Fruit fly (Drosophila melanogaster): ENCODE measurements around the gene CG31145.

CG31145 gene

DNA sequence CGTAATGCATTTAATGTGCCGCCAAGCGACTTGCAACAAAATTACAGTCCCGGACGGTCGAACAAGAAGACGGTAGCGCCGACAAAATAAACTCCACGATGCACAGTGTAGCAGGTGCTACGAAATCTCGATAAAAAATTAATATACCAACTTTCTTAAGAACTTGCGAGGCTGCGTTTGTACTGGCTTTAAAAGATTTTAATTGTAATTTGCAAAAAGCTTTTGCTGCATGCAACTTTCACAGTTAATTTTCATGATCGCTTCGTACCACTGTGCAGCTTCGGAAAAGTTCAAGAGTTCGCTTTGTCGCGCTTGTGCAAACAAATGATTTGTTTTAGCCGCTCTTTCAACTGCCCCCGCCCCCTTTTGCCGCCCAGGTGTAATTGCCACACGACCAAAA, 23.3 kb downstream of the CG31145 start (continued):
- TF ChIP-seq da (GFP tag; optimal IDR thresholded peaks at IDR 0.05) (no peak), rib (GFP tag; IDR thresholded peaks at IDR 0.05) (no peak), chn (GFP tag; optimal IDR thresholded peaks at IDR 0.05) (peak; percentile 75), CG8089 (GFP tag; optimal IDR thresholded peaks at IDR 0.05) (peak; percentile 61), Hr51 (GFP tag; optimal IDR thresholded peaks at IDR 0.05) (peak in 1 of 2 experiments; percentile 78), Atf6 (GFP tag; IDR thresholded peaks at IDR 0.05) (peak; percentile 54; the same call in 1 of the 2 replicates), BEAF-32 (GFP tag; optimal IDR thresholded peaks at IDR 0.05) (no peak), CG5245 (GFP tag; optimal IDR thresholded peaks at IDR 0.05) (peak; percentile 61), Rx (GFP tag; IDR thresholded peaks at IDR 0.05) (peak; percentile 88), CG10979 (tag; optimal IDR thresholded peaks at IDR 0.05) (peak; percentile 68), gsb (GFP tag; IDR thresholded peaks at IDR 0.05) (no peak), E2f2 (GFP tag; IDR thresholded peaks at IDR 0.05) (peak; percentile 57), otp (GFP tag; IDR thresholded peaks at IDR 0.05) (peak; percentile 79), kay (GFP tag; optimal IDR thresholded peaks at IDR 0.05) (no peak), CG31441 (GFP tag; IDR thresholded peaks at IDR 0.05) (peak; percentile 70), CG8924 (tag; optimal IDR thresholded peaks at IDR 0.05) (peak; percentile 55), HLH54F (GFP tag; optimal IDR thresholded peaks at IDR 0.05) (peak; percentile 58), D19B (GFP tag; optimal IDR thresholded peaks at IDR 0.05) (peak; percentile 2), CG6765 (GFP tag; optimal IDR thresholded peaks at IDR 0.05) (no peak), Scr (GFP tag; IDR thresholded peaks at IDR 0.05; ENCODE audit: partially characterized antibody) (no peak), CG14710 (tag; optimal IDR thresholded peaks at IDR 0.05) (peak; percentile 39), Ada2b (GFP tag; IDR thresholded peaks at IDR 0.05) (peak; percentile 86), usp (GFP tag; optimal IDR thresholded peaks at IDR 0.05) (no peak), CG6683 (GFP tag; optimal IDR thresholded peaks at IDR 0.05) (no peak), dati (GFP tag; IDR thresholded peaks at IDR 0.05) (peak; percentile 73), CG10565 (GFP tag; optimal IDR thresholded peaks at IDR 0.05) (no peak), sr (GFP tag; IDR thresholded peaks at IDR 0.05) (peak; percentile 68; the same call in 2 of the 3 replicates), CG18599 (GFP tag; optimal IDR thresholded peaks at IDR 0.05) (peak; percentile 74), NC2α (GFP tag; optimal IDR thresholded peaks at IDR 0.05) (peak; percentile 34), Fer3 (tag; optimal IDR thresholded peaks at IDR 0.05) (peak; percentile 63), CG33557 (GFP tag; optimal IDR thresholded peaks at IDR 0.05) (no peak), NfI (GFP tag; optimal IDR thresholded peaks at IDR 0.05) (peak; percentile 63), CG11723 (GFP tag; optimal IDR thresholded peaks at IDR 0.05) (peak; percentile 48), mirr (GFP tag; optimal IDR thresholded peaks at IDR 0.05) (no peak), CG10959 (GFP tag; IDR thresholded peaks at IDR 0.05) (peak; percentile 50; the same call in 1 of the 2 replicates), p53 (GFP tag; optimal IDR thresholded peaks at IDR 0.05) (no peak), CG7839 (tag; optimal IDR thresholded peaks at IDR 0.05) (peak; percentile 79), Hmx (GFP tag; optimal IDR thresholded peaks at IDR 0.05) (no peak), kni (GFP tag; optimal IDR thresholded peaks at IDR 0.05) (no peak), Jarid2 (GFP tag; optimal IDR thresholded peaks at IDR 0.05) (no peak), Dip2 (GFP tag; IDR thresholded peaks at IDR 0.05) (0 out of 2 replicates have a peak, but pooled peaks have one; percentile 13), emc (GFP tag; optimal IDR thresholded peaks at IDR 0.05) (no peak), ac (GFP tag; optimal IDR thresholded peaks at IDR 0.05) (no peak), Nf-YC (tag; optimal IDR thresholded peaks at IDR 0.05) (no peak), Chrac-16 (GFP tag; optimal IDR thresholded peaks at IDR 0.05) (peak; percentile 61), exex (tag; optimal IDR thresholded peaks at IDR 0.05) (no peak), Gsc (GFP tag; IDR thresholded peaks at IDR 0.05) (peak; percentile 68; the same call in 1 of the 2 replicates), CG32767 (GFP tag; IDR thresholded peaks at IDR 0.05) (0 out of 2 replicates have a peak, but pooled peaks have one; percentile 28), CG9876 (GFP tag; optimal IDR thresholded peaks at IDR 0.05) (peak; percentile 38), CG4360 (GFP tag; IDR thresholded peaks at IDR 0.05) (peak; percentile 36; the same call in 1 of the 2 replicates), MESR4 (GFP tag; optimal IDR thresholded peaks at IDR 0.05) (no peak)

All from whole organism, embryonic.